Worm (Caenorhabditis elegans) whole organism, mixed stage, embryonic: ENCODE results near the gene F21C10.11.
A peak's percentile ranks its signal among the peaks of the same experiment; 100 is the strongest.

Experiments used
- M03D4.4 ChIP-seq: sonication (generic microtip); optimal IDR thresholded peaks from 2 replicates; lab custom pipeline; 2017; ENCODE audit warnings: mild to moderate bottlenecking, missing genetic modification characterization, missing compliant biosample characterization
- bed-3 ChIP-seq: fragments of 200-800 bp; sonication (Bioruptor generic); optimal IDR thresholded peaks from 3 replicates; lab custom pipeline; 2018; ENCODE audit warnings: mild to moderate bottlenecking, missing genetic modification characterization, moderate library complexity, missing compliant biosample characterization
- blmp-1 ChIP-seq: fragments of 150-350 bp; optimal IDR thresholded peaks from 2 replicates; lab custom pipeline; 2014; ENCODE audit warnings: missing biosample characterization, missing genetic modification characterization
- ceh-39 ChIP-seq: fragments of 150-350 bp; optimal IDR thresholded peaks from 2 replicates; lab custom pipeline; 2014; ENCODE audit warnings: missing biosample characterization, missing genetic modification characterization
- ceh-43 ChIP-seq: fragments of 200-800 bp; sonication (Bioruptor generic); optimal IDR thresholded peaks from 2 replicates; lab custom pipeline; 2018; ENCODE audit warnings: mild to moderate bottlenecking, missing genetic modification characterization, moderate library complexity, missing compliant biosample characterization
- ceh-83 ChIP-seq: fragments of 200-800 bp; sonication (Bioruptor generic); optimal IDR thresholded peaks from 2 replicates; lab custom pipeline; 2018; ENCODE audit warnings: mild to moderate bottlenecking, missing genetic modification characterization, missing compliant biosample characterization
- ces-1 ChIP-seq: fragments of 150-350 bp; optimal IDR thresholded peaks from 2 replicates; lab custom pipeline; 2014; ENCODE audit warnings: missing biosample characterization, missing genetic modification reagents, missing genetic modification characterization
- cnd-1 ChIP-seq: fragments of 200-800 bp; sonication (Bioruptor generic); optimal IDR thresholded peaks from 2 replicates; lab custom pipeline; 2018; ENCODE audit warnings: mild to moderate bottlenecking, missing genetic modification characterization, missing compliant biosample characterization
- drap-1 ChIP-seq: fragments of 200-800 bp; sonication (Bioruptor generic); optimal IDR thresholded peaks from 3 replicates; lab custom pipeline; 2018; ENCODE audit warnings: mild to moderate bottlenecking, missing genetic modification characterization, missing compliant biosample characterization
- elt-1 ChIP-seq: sonication (generic microtip); optimal IDR thresholded peaks from 2 replicates; lab custom pipeline; 2017; ENCODE audit warnings: missing genetic modification characterization, mild to moderate bottlenecking, missing compliant biosample characterization, antibody characterized with exemption, moderate library complexity, borderline replicate concordance; ENCODE audit not compliant: insufficient read depth
- elt-3 ChIP-seq: fragments of 150-350 bp; optimal IDR thresholded peaks from 2 replicates; lab custom pipeline; 2014; ENCODE audit warnings: missing biosample characterization, missing genetic modification characterization
- flh-1 ChIP-seq: fragments of 200-800 bp; sonication (Bioruptor generic); optimal IDR thresholded peaks from 2 replicates; lab custom pipeline; 2018; ENCODE audit warnings: mild to moderate bottlenecking, missing genetic modification characterization, moderate library complexity, missing compliant biosample characterization
- ham-2 ChIP-seq: fragments of 200-800 bp; sonication (Bioruptor generic); optimal IDR thresholded peaks from 2 replicates; lab custom pipeline; 2018; ENCODE audit warnings: mild to moderate bottlenecking, missing genetic modification characterization, missing compliant biosample characterization
- lin-13 ChIP-seq: fragments of 150-350 bp; optimal IDR thresholded peaks from 2 replicates; lab custom pipeline; 2014; ENCODE audit warnings: missing biosample characterization, missing genetic modification characterization
- lin-32 ChIP-seq: fragments of 200-800 bp; sonication (Bioruptor generic); optimal IDR thresholded peaks from 2 replicates; lab custom pipeline; 2018; ENCODE audit warnings: mild to moderate bottlenecking, missing genetic modification characterization, missing compliant biosample characterization
- lsy-2 ChIP-seq: fragments of 150-350 bp; optimal IDR thresholded peaks from 2 replicates; lab custom pipeline; 2014; ENCODE audit warnings: missing biosample characterization, missing genetic modification characterization
- mep-1 ChIP-seq: fragments of 150-350 bp; optimal IDR thresholded peaks from 2 replicates; lab custom pipeline; 2017; ENCODE audit warnings: missing biosample characterization, missing genetic modification reagents, missing genetic modification characterization, inconsistent platforms
- mls-2 ChIP-seq: sonication (generic microtip); optimal IDR thresholded peaks from 2 replicates; lab custom pipeline; 2016; ENCODE audit warnings: mild to moderate bottlenecking, missing genetic modification characterization, moderate library complexity, missing compliant biosample characterization
- nhr-2 ChIP-seq: fragments of 150-350 bp; optimal IDR thresholded peaks from 2 replicates; lab custom pipeline; 2014; ENCODE audit warnings: missing biosample characterization, missing genetic modification characterization
- nhr-28 ChIP-seq: fragments of 150-350 bp; optimal IDR thresholded peaks from 2 replicates; lab custom pipeline; 2014; ENCODE audit warnings: missing biosample characterization, missing genetic modification characterization
- nhr-76 ChIP-seq: sonication (generic microtip); optimal IDR thresholded peaks from 2 replicates; lab custom pipeline; 2017; ENCODE audit warnings: missing biosample characterization, missing genetic modification characterization
- pha-4 ChIP-seq: fragments of 150-350 bp; optimal IDR thresholded peaks from 2 replicates; lab custom pipeline; 2018; ENCODE audit warnings: missing biosample characterization, missing genetic modification reagents, missing genetic modification characterization
- sem-2 ChIP-seq: fragments of 200-800 bp; sonication (Bioruptor generic); optimal IDR thresholded peaks from 2 replicates; lab custom pipeline; 2018; ENCODE audit warnings: mild to moderate bottlenecking, missing genetic modification characterization, missing compliant biosample characterization
- snpc-4 ChIP-seq: fragments of 150-350 bp; optimal IDR thresholded peaks from 2 replicates; lab custom pipeline; 2014; ENCODE audit warnings: missing biosample characterization, missing genetic modification characterization
- tbx-8 ChIP-seq: fragments of 200-800 bp; sonication (Bioruptor generic); optimal IDR thresholded peaks from 2 replicates; lab custom pipeline; 2018; ENCODE audit warnings: mild to moderate bottlenecking, missing genetic modification characterization, moderate library complexity, missing compliant biosample characterization
- unc-120 ChIP-seq: sonication (generic microtip); optimal IDR thresholded peaks from 2 replicates; lab custom pipeline; 2017; ENCODE audit warnings: missing genetic modification characterization, missing compliant biosample characterization; ENCODE audit not compliant: poor library complexity, severe bottlenecking
- unc-39 ChIP-seq: fragments of 150-350 bp; optimal IDR thresholded peaks from 2 replicates; lab custom pipeline; 2014; ENCODE audit warnings: missing biosample characterization, missing genetic modification characterization
- unc-62 ChIP-seq: fragments of 150-350 bp; optimal IDR thresholded peaks from 2 replicates; lab custom pipeline; 2014; ENCODE audit warnings: missing biosample characterization, missing genetic modification reagents, missing genetic modification characterization
- zip-8 ChIP-seq: fragments of 150-350 bp; optimal IDR thresholded peaks from 2 replicates; lab custom pipeline; 2014; ENCODE audit warnings: missing biosample characterization, missing genetic modification characterization

Gene F21C10.11

DNA sequence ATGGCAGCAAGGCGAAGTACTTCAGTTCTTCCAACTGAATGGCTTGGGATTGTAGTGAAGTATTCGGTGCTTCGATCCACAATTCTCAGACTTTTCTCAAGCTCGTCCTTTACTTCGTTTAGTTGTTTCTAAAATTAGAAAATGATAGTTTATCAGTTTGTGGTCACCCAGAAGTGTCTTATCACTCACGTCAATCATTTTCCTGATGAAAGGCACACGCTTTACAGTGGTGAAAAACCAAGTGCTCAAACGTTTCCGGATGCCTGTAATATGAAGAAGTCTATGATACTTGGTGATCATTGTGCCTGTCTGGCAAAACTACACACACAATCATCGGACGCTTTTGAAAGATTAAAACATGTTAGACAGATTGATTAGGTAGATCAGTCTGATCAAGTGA lies 22.9 kb downstream of the F21C10.11 start:
- TF ChIP-seq mls-2 (tag; lab: Kevin White, UChicago) (no peak), blmp-1 (tag; lab: Kevin White, UChicago) (no peak), mep-1 (tag; lab: Kevin White, UChicago) (no peak)

DNA sequence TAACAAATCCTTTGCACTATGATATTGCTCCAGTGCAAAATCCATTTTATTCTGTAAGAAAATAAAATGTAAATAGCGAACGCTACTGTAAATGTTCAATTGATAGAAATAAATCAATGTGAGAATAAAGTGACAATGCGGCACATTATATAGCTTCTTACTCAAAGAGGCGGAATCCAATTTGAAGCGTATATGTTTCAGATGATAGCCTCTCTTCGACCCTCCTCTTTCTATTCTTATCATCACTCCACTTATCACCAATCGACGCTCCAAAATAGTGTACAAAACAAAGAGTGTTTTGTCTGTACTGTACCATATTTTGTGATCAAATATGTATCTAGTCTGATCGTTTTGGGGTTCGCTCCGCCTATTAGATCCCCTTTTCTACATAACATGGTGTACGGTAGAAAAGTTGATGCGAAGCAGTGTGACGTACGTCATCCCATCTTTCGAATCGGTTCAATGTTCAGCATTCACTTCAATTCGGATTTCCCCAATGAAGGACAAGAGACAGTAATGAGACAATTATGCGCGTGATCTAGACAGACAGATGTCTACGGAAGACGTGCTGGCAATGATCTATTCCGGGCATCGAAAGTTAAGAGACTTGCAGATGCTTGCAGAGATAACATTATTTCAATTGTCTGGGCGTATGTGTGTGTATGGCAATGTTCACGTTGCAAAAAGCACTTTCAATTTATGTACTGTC lies 23.7 kb downstream of the F21C10.11 start, which contains the start of gene spl-2:
TSS of gene spl-2 (minus strand) at position 51 of the 709 bp plus-strand sequence.
- TF ChIP-seq unc-120 (tag; lab: Kevin White, UChicago): no peak
- peak; percentile 72 for TF ChIP-seq elt-1 (tag; lab: Kevin White, UChicago)

- no peak for TF ChIP-seq pha-4 (tag; lab: Kevin White, UChicago)
- TF ChIP-seq nhr-28: no peak
Measured at ce11 chrV:9148151-9148550, 24.9 kb downstream of the F21C10.11 start.

DNA sequence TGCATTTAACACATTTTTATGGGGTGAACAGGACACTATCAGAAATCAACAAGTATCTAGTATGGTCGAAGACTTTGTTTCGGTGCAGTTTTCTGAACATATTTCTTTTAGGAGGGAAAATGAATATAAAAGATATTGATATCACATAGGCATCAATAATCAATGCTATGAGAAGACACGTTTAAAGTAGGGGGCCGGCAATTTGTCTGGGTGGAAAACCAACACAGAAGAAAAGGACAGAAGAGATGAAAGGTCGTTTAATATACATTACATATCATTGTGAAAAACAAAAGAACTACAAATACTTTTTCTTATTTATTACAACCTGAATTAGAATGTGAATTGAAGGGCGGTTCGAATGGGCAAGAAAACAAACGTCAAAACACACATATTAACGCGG lies 29.1 kb downstream of the F21C10.11 start:
- TF ChIP-seq ceh-83 (GFP tag; lab: Kevin White, UChicago) (no peak), M03D4.4 (tag; lab: Kevin White, UChicago) (no peak), flh-1 (no peak), bed-3 (GFP tag; lab: Kevin White, UChicago) (no peak), blmp-1 (tag; lab: Kevin White, UChicago) (no peak), nhr-2 (tag; lab: Kevin White, UChicago) (no peak), ceh-39 (tag; lab: Kevin White, UChicago) (no peak), cnd-1 (no peak), nhr-76 (tag; lab: Kevin White, UChicago) (no peak), snpc-4 (tag; lab: Kevin White, UChicago) (no peak), pha-4 (tag; lab: Kevin White, UChicago) (no peak), unc-39 (no peak), mep-1 (tag; lab: Kevin White, UChicago) (no peak), elt-3 (no peak), drap-1 (GFP tag; lab: Kevin White, UChicago) (no peak), zip-8 (tag; lab: Kevin White, UChicago) (no peak), nhr-28 (no peak), sem-2 (no peak), mls-2 (tag; lab: Kevin White, UChicago) (no peak)

ce11 chrV:9154772-9155171 lies 31.5 kb downstream of the F21C10.11 start, which contains the start of gene B0222.5:
Gene B0222.5 (minus strand): TSS chrV:9154872.
- no peak for TF ChIP-seq pha-4 (tag; lab: Kevin White, UChicago)
- TF ChIP-seq blmp-1 (tag; lab: Kevin White, UChicago): no peak
- TF ChIP-seq unc-62 (GFP tag; lab: Kevin White, UChicago): no peak

ce11 chrV:9155616-9156015 lies 32.3 kb downstream of the F21C10.11 start:
- TF ChIP-seq ceh-43 (GFP tag; lab: Kevin White, UChicago): no peak
- TF ChIP-seq unc-39: no peak
- TF ChIP-seq elt-3: no peak
- TF ChIP-seq elt-1 (tag; lab: Kevin White, UChicago): no peak
- no peak for TF ChIP-seq ham-2
- no peak for TF ChIP-seq unc-62 (GFP tag; lab: Kevin White, UChicago)
- TF ChIP-seq mls-2 (tag; lab: Kevin White, UChicago): no peak
- TF ChIP-seq ces-1: no peak
- TF ChIP-seq flh-1: no peak
- TF ChIP-seq blmp-1 (tag; lab: Kevin White, UChicago): no peak
- no peak for TF ChIP-seq snpc-4 (tag; lab: Kevin White, UChicago)
- no peak for TF ChIP-seq lsy-2 (tag; lab: Kevin White, UChicago)
- TF ChIP-seq lin-13: no peak
- TF ChIP-seq tbx-8 (GFP tag; lab: Kevin White, UChicago): no peak
- no peak for TF ChIP-seq cnd-1
- no peak for TF ChIP-seq lin-32 (GFP tag; lab: Kevin White, UChicago)
- TF ChIP-seq, all 35 proteins: peak for 0
